Fruit fly (Drosophila melanogaster): ENCODE results near the gene CG43897.
"Not testable (repeated sequence)": the region's sequence is repeated elsewhere in the genome, so short reads cannot be mapped to it uniquely, and the experiment has no call there.

Gene CG43897

dm6 chr3L:9768385-9768784 lies 45.3 kb upstream of the CG43897 start:
- TF ChIP-seq CG11617 (GFP tag; optimal IDR thresholded peaks at IDR 0.05) (no peak), CG1620 (GFP tag; optimal IDR thresholded peaks at IDR 0.05) (no peak), CG12768 (GFP tag; optimal IDR thresholded peaks at IDR 0.05) (no peak), cic (GFP tag; optimal IDR thresholded peaks at IDR 0.05) (no peak), pad (GFP tag; optimal IDR thresholded peaks at IDR 0.05) (no peak), Clk (GFP tag; optimal IDR thresholded peaks at IDR 0.05) (no peak), toe (GFP tag; optimal IDR thresholded peaks at IDR 0.05) (no peak), CG14711 (tag; optimal IDR thresholded peaks at IDR 0.05) (no peak), CG5204 (GFP tag; optimal IDR thresholded peaks at IDR 0.05) (no peak), kay (GFP tag; ENCODE audit: borderline replicate concordance) (no peak), Mnt (GFP tag; optimal IDR thresholded peaks at IDR 0.05) (no peak), Crg-1 (GFP tag; optimal IDR thresholded peaks at IDR 0.05) (no peak), cnc (optimal IDR thresholded peaks at IDR 0.05) (no peak), CG7045 (GFP tag; optimal IDR thresholded peaks at IDR 0.05) (no peak)

- TF ChIP-seq CG33017 (tag; optimal IDR thresholded peaks at IDR 0.05), result no peak
- no peak for TF ChIP-seq Hr96 (GFP tag; optimal IDR thresholded peaks at IDR 0.05)
- no peak for TF ChIP-seq CG7045 (GFP tag; optimal IDR thresholded peaks at IDR 0.05)
- no peak for TF ChIP-seq ovo (GFP tag; optimal IDR thresholded peaks at IDR 0.05)
- TF ChIP-seq CG1620 (GFP tag; optimal IDR thresholded peaks at IDR 0.05), result no peak
- TF ChIP-seq CG5204 (GFP tag; optimal IDR thresholded peaks at IDR 0.05), result no peak
- no peak for TF ChIP-seq tj (GFP tag; optimal IDR thresholded peaks at IDR 0.05)
- no peak for TF ChIP-seq CG11617 (GFP tag; optimal IDR thresholded peaks at IDR 0.05)
- TF ChIP-seq Clk (GFP tag; optimal IDR thresholded peaks at IDR 0.05), result no peak
- no peak for TF ChIP-seq CG7101 (tag; optimal IDR thresholded peaks at IDR 0.05)
- TF ChIP-seq toe (GFP tag; optimal IDR thresholded peaks at IDR 0.05), result no peak
- no peak for TF ChIP-seq bab1 (GFP tag; optimal IDR thresholded peaks at IDR 0.05)
- no peak for TF ChIP-seq kay (GFP tag; ENCODE audit: borderline replicate concordance)
- TF ChIP-seq cic (GFP tag; optimal IDR thresholded peaks at IDR 0.05), result no peak
Measured at dm6 chr3L:9775728-9776127, 37.9 kb upstream of the CG43897 start.

DNA sequence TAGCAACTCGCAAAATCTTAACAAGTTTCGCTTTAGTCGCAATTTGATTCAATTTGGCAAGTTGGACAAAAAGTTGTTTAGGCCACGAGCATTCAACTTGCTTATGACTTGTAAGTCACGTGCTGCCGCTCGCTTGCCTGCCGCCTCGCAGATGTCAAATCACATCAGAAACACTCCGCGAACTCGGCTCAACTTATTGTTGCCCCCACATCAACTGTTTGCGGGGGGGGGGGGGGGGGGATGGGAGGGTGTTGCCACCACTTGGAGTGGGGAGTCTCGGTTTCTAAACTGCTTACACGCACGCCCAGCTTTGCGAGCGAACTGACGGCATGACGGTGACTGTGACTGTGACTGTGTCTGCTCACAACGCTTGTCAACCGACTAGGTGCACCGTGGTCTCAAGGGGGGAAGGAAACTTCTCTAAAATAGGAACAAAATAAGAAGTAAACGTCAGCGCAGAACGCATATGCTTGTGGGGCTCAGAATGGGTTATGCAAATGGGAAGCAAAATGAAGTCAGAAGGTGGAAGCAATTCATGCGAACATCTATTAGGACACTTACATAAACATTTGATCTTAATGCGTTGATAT lies 36.7 kb upstream of the CG43897 start:
- TF ChIP-seq CG11617 (GFP tag; optimal IDR thresholded peaks at IDR 0.05) (no peak), CG5204 (GFP tag; optimal IDR thresholded peaks at IDR 0.05) (no peak), CG12768 (GFP tag; optimal IDR thresholded peaks at IDR 0.05) (no peak), Clk (GFP tag; optimal IDR thresholded peaks at IDR 0.05) (no peak), Mnt (GFP tag; optimal IDR thresholded peaks at IDR 0.05) (no peak), CG7101 (tag; optimal IDR thresholded peaks at IDR 0.05) (no peak), Hr96 (GFP tag; optimal IDR thresholded peaks at IDR 0.05) (no peak), toe (GFP tag; optimal IDR thresholded peaks at IDR 0.05) (no peak), CG14711 (tag; optimal IDR thresholded peaks at IDR 0.05) (no peak), Crg-1 (GFP tag; optimal IDR thresholded peaks at IDR 0.05) (no peak), pad (GFP tag; optimal IDR thresholded peaks at IDR 0.05) (no peak), CG33017 (tag; optimal IDR thresholded peaks at IDR 0.05) (no peak), cnc (optimal IDR thresholded peaks at IDR 0.05) (no peak)

dm6 chr3L:9786746-9787145 lies 26.9 kb upstream of the CG43897 start, which contains the start of gene CG32052:
Gene CG32052, plus strand, starts transcription at chr3L:9787046.
- TF ChIP-seq CG1620 (GFP tag; optimal IDR thresholded peaks at IDR 0.05) (no peak), kay (GFP tag; ENCODE audit: borderline replicate concordance) (no peak), tj (GFP tag; optimal IDR thresholded peaks at IDR 0.05) (no peak), bab1 (GFP tag; optimal IDR thresholded peaks at IDR 0.05) (no peak), pad (GFP tag; optimal IDR thresholded peaks at IDR 0.05) (no peak), cic (GFP tag; optimal IDR thresholded peaks at IDR 0.05) (no peak)

DNA sequence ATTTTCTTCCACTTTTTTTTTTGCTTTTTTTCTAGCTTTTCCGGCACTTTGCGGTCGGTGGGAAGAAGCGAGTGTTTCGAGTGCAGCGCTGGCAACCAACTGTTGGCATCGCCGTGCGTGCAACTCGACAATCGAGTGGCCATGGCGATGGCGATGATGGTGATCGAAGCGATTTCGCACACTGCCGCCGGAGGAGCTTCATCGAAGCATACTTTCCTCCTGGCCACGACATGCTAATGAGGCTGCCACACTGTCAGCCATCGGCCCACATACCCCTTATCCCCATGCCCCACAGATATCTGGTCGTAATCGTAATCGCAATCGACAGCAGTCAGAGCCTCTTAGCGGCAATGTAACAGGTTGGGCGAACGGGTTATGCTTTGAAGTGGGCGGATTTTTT lies 16.1 kb upstream of the CG43897 start, which contains the start of gene Zasp67:
TSS of gene Zasp67 (minus strand) at position 101 of the 400 bp plus-strand sequence.
- no peak for TF ChIP-seq CG33017 (tag; optimal IDR thresholded peaks at IDR 0.05)
- TF ChIP-seq Clk (GFP tag; optimal IDR thresholded peaks at IDR 0.05), result no peak
- no peak for TF ChIP-seq kay (GFP tag; ENCODE audit: borderline replicate concordance)
- TF ChIP-seq cic (GFP tag; optimal IDR thresholded peaks at IDR 0.05), result no peak
- no peak for TF ChIP-seq Hr96 (GFP tag; optimal IDR thresholded peaks at IDR 0.05)
- no peak for TF ChIP-seq CG7101 (tag; optimal IDR thresholded peaks at IDR 0.05)
- no peak for TF ChIP-seq CG1620 (GFP tag; optimal IDR thresholded peaks at IDR 0.05)
- TF ChIP-seq CG11617 (GFP tag; optimal IDR thresholded peaks at IDR 0.05), result no peak
- TF ChIP-seq toe (GFP tag; optimal IDR thresholded peaks at IDR 0.05), result no peak
- TF ChIP-seq CG12768 (GFP tag; optimal IDR thresholded peaks at IDR 0.05), result no peak
- TF ChIP-seq CG14711 (tag; optimal IDR thresholded peaks at IDR 0.05), result no peak

DNA sequence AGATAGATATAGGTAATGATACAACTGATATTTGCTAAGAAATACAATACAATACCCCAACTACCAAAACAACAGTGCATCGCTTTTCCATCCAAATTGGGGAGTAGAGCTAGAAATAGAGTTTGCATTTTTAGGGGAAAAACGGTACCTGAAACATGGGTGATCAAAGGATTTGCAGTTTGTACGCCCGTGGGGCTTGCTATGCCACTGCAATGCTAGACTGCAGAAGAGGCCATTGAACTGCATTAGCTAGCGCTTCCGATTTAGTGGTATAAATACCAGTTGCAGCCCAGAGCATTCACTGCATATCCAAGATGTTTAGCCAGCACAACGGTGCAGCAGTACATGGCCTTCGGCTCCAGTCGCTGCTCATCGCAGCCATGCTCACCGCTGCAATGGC lies 15.5 kb upstream of the CG43897 start, which contains the start of gene Ilp1:
TSS of gene Ilp1 (plus strand) at position 301 of the 400 bp plus-strand sequence.
- TF ChIP-seq toe (GFP tag; optimal IDR thresholded peaks at IDR 0.05); kay (GFP tag; ENCODE audit: borderline replicate concordance); Hr96 (GFP tag; optimal IDR thresholded peaks at IDR 0.05): not testable (repeated sequence)

- TF ChIP-seq ovo (GFP tag; optimal IDR thresholded peaks at IDR 0.05) (no peak), cic (GFP tag; optimal IDR thresholded peaks at IDR 0.05) (no peak), CG12768 (GFP tag; optimal IDR thresholded peaks at IDR 0.05) (no peak), CG7045 (GFP tag; optimal IDR thresholded peaks at IDR 0.05) (no peak), Clk (GFP tag; optimal IDR thresholded peaks at IDR 0.05) (no peak), CG5204 (GFP tag; optimal IDR thresholded peaks at IDR 0.05) (no peak), pad (GFP tag; optimal IDR thresholded peaks at IDR 0.05) (no peak), CG11617 (GFP tag; optimal IDR thresholded peaks at IDR 0.05) (no peak), toe (GFP tag; optimal IDR thresholded peaks at IDR 0.05) (no peak), bab1 (GFP tag; optimal IDR thresholded peaks at IDR 0.05) (no peak), CG1620 (GFP tag; optimal IDR thresholded peaks at IDR 0.05) (no peak), CG14711 (tag; optimal IDR thresholded peaks at IDR 0.05) (no peak)
Measured at dm6 chr3L:9799398-9799797, 14.2 kb upstream of the CG43897 start, which contains the start of gene Ilp2. Gene Ilp2, plus strand, starts transcription at chr3L:9799698.

Measured in whole organism, adult.